Worm (Caenorhabditis elegans): ENCODE measurements around the gene F55C12.19.

Gene F55C12.19

ce11 chrII:5904252-5904651 is 38.3 kb downstream of the F55C12.19 start, which contains the start of gene tsp-18:
Gene tsp-18 (plus strand): TSS chrII:5904552.
- TF ChIP-seq ceh-58 (GFP tag; IDR thresholded peaks at IDR 0.05) (no peak), attf-6 (GFP tag; IDR thresholded peaks at IDR 0.05) (no peak), ztf-28 (GFP tag; IDR thresholded peaks at IDR 0.05) (no peak), sea-2 (GFP tag; IDR thresholded peaks at IDR 0.05) (no peak), nhr-179 (tag; optimal IDR thresholded peaks at IDR 0.05) (no peak), lin-35 (GFP tag; optimal IDR thresholded peaks at IDR 0.05) (no peak), repo-1 (tag; optimal IDR thresholded peaks at IDR 0.05) (no peak), Y67H2A.10 (GFP tag; conservative IDR thresholded peaks at IDR 0.05) (no peak), efl-1 (GFP tag; optimal IDR thresholded peaks at IDR 0.05) (no peak), B0035.1 (tag; optimal IDR thresholded peaks at IDR 0.05) (no peak), lir-1 (GFP tag; conservative IDR thresholded peaks at IDR 0.05) (no peak), cebp-2 (GFP tag; IDR thresholded peaks at IDR 0.05) (no peak), Y53G8AR.9 (GFP tag; conservative IDR thresholded peaks at IDR 0.05) (no peak), unc-130 (GFP tag; optimal IDR thresholded peaks at IDR 0.05) (no peak), F37B4.10 (GFP tag; IDR thresholded peaks at IDR 0.05) (no peak), K11D2.4 (GFP tag; IDR thresholded peaks at IDR 0.05) (no peak), sdz-38 (tag; optimal IDR thresholded peaks at IDR 0.05) (no peak)

- no peak for TF ChIP-seq him-1 (tag; optimal IDR thresholded peaks at IDR 0.05)
- no peak for TF ChIP-seq nhr-90 (tag; optimal IDR thresholded peaks at IDR 0.05)
- TF ChIP-seq madf-8 (GFP tag; conservative IDR thresholded peaks at IDR 0.05): peak; percentile 64
- no peak for TF ChIP-seq T07F8.4 (tag; optimal IDR thresholded peaks at IDR 0.05)
- TF ChIP-seq chd-7 (tag; optimal IDR thresholded peaks at IDR 0.05): no peak
- 0 out of 2 replicates have a peak, but pooled peaks have one; percentile 17 for TF ChIP-seq aptf-2 (GFP tag; conservative IDR thresholded peaks at IDR 0.05)
- peak; percentile 64 for TF ChIP-seq lsl-1 (GFP tag; optimal IDR thresholded peaks at IDR 0.05)
- TF ChIP-seq cebp-1 (GFP tag; IDR thresholded peaks at IDR 0.05): no peak
- no peak for TF ChIP-seq cebp-1 (tag; optimal IDR thresholded peaks at IDR 0.05)
- no peak for TF ChIP-seq C06A6.2 (GFP tag; conservative IDR thresholded peaks at IDR 0.05)
- TF ChIP-seq D2030.7 (GFP tag; IDR thresholded peaks at IDR 0.05): no peak
- TF ChIP-seq ceh-91 (GFP tag; IDR thresholded peaks at IDR 0.05): peak; percentile 30; the same call in 1 of the 2 replicates
- TF ChIP-seq ztf-26 (tag; optimal IDR thresholded peaks at IDR 0.05): no peak
- no peak for TF ChIP-seq hlh-26 (GFP tag; conservative IDR thresholded peaks at IDR 0.05)
- TF ChIP-seq aptf-3 (GFP tag; IDR thresholded peaks at IDR 0.05): no peak
- TF ChIP-seq F33H1.4 (GFP tag; IDR thresholded peaks at IDR 0.05): peak; percentile 73
- no peak for TF ChIP-seq ama-1 (optimal IDR thresholded peaks at IDR 0.05)
- TF ChIP-seq ama-1 (GFP tag; optimal IDR thresholded peaks at IDR 0.05): no peak
- TF ChIP-seq snpc-1.1 (tag; optimal IDR thresholded peaks at IDR 0.05; ENCODE audit: insufficient read depth): no peak
- no peak for TF ChIP-seq gei-17 (GFP tag; optimal IDR thresholded peaks at IDR 0.05)
- TF ChIP-seq lag-1 (GFP tag; IDR thresholded peaks at IDR 0.05): no peak
- TF ChIP-seq K12H6.12 (tag; optimal IDR thresholded peaks at IDR 0.05): no peak
- peak; percentile 76 for TF ChIP-seq madf-6 (GFP tag; IDR thresholded peaks at IDR 0.05)
- no peak for TF ChIP-seq lin-54 (GFP tag; optimal IDR thresholded peaks at IDR 0.05)
- no peak for TF ChIP-seq mxl-1 (tag; optimal IDR thresholded peaks at IDR 0.05)
- no peak for TF ChIP-seq F57A8.1 (GFP tag; optimal IDR thresholded peaks at IDR 0.05)
- peak; percentile 66 for TF ChIP-seq efl-1 (GFP tag; optimal IDR thresholded peaks at IDR 0.05)
- no peak for TF ChIP-seq lin-26 (GFP tag; IDR thresholded peaks at IDR 0.05)
- no peak for TF ChIP-seq lin-35 (GFP tag; optimal IDR thresholded peaks at IDR 0.05)
- TF ChIP-seq ceh-58 (GFP tag; IDR thresholded peaks at IDR 0.05): no peak
- TF ChIP-seq ceh-79 (tag; optimal IDR thresholded peaks at IDR 0.05): no peak
- peak; percentile 34 for TF ChIP-seq dpl-1 (GFP tag; optimal IDR thresholded peaks at IDR 0.05)
These were observed 40.3 kb downstream of the F55C12.19 start, which contains the start of gene F59G1.8 for ce11 chrII:5906274-5906673. Gene F59G1.8 (plus strand): TSS chrII:5906566.

Data from whole organism, young adult.